Fruit fly (Drosophila melanogaster): ENCODE results near the gene CG2006.

CG2006 gene

DNA sequence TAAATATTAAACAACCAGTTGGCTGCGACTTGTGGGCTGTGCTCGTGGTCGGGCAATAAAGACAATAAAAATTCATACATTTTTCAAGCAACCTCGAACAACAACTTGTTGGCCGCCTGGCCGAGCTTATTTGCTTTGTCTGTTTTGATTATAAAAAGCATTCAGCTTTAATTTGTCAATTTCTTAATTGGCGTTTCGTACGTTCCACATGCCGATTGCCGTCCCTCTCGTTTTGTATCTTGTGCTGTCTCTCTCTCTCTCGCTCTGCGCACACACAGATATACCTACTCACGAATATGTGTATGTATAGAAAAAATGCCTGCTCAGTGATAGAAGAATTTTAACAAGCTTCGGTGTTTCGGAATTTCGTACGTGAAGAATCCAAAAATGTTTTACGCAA, 30.9 kb downstream of the CG2006 start:
- TF ChIP-seq Hr83 (GFP tag; optimal IDR thresholded peaks at IDR 0.05; ENCODE audit: poor library complexity, severe bottlenecking) (no peak), OdsH (GFP tag; optimal IDR thresholded peaks at IDR 0.05) (no peak), HLH106 (tag; optimal IDR thresholded peaks at IDR 0.05) (no peak), br (GFP tag; optimal IDR thresholded peaks at IDR 0.05) (no peak), rgr (GFP tag; optimal IDR thresholded peaks at IDR 0.05) (no peak), CG9705 (GFP tag; optimal IDR thresholded peaks at IDR 0.05) (no peak), usp (GFP tag; optimal IDR thresholded peaks at IDR 0.05) (no peak)

DNA sequence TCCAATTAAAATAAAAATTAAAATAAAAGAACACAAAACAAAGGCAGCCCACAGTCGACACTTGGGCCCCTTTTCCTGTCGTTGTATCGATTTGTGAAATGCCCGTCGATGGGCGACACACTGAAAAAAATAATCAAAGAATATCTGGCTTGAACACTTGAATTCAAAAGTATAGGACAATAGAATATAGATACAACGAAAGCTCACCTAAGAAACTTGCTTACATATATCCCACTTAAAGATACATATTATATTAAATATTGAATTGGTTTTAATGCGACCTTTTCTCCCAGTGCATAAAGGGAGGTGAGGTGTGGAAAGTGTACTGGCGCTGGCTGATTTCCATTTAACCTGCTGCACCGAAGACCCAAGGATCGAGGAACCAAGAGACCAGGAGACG, 32.9 kb downstream of the CG2006 start:
- peak; percentile 44 for TF ChIP-seq Sp1 (GFP tag; optimal IDR thresholded peaks at IDR 0.05)
- peak; percentile 10 for TF ChIP-seq br (GFP tag; optimal IDR thresholded peaks at IDR 0.05)
- TF ChIP-seq psq (GFP tag; optimal IDR thresholded peaks at IDR 0.05): peak; percentile 0
- TF ChIP-seq h (GFP tag; optimal IDR thresholded peaks at IDR 0.05): peak; percentile 57
- no peak for TF ChIP-seq lola (GFP tag; optimal IDR thresholded peaks at IDR 0.05)
- TF ChIP-seq CrebA (GFP tag; optimal IDR thresholded peaks at IDR 0.05; ENCODE audit: borderline replicate concordance): no peak
- no peak for TF ChIP-seq Dfd (GFP tag; optimal IDR thresholded peaks at IDR 0.05)
- TF ChIP-seq brk (GFP tag; optimal IDR thresholded peaks at IDR 0.05): peak; percentile 9
- peak; percentile 28 for TF ChIP-seq fru (GFP tag; optimal IDR thresholded peaks at IDR 0.05)
- peak; percentile 10 for TF ChIP-seq dmrt93B (GFP tag; optimal IDR thresholded peaks at IDR 0.05)
- peak; percentile 5 for TF ChIP-seq ey (GFP tag; optimal IDR thresholded peaks at IDR 0.05)
- no peak for TF ChIP-seq Jra (GFP tag; optimal IDR thresholded peaks at IDR 0.05)
- peak in 1 of 2 experiments; percentile 64 for TF ChIP-seq foxo (GFP tag; optimal IDR thresholded peaks at IDR 0.05)
- TF ChIP-seq rgr (GFP tag; optimal IDR thresholded peaks at IDR 0.05): peak; percentile 7
- peak; percentile 54 for TF ChIP-seq HLH106 (tag; optimal IDR thresholded peaks at IDR 0.05)

DNA sequence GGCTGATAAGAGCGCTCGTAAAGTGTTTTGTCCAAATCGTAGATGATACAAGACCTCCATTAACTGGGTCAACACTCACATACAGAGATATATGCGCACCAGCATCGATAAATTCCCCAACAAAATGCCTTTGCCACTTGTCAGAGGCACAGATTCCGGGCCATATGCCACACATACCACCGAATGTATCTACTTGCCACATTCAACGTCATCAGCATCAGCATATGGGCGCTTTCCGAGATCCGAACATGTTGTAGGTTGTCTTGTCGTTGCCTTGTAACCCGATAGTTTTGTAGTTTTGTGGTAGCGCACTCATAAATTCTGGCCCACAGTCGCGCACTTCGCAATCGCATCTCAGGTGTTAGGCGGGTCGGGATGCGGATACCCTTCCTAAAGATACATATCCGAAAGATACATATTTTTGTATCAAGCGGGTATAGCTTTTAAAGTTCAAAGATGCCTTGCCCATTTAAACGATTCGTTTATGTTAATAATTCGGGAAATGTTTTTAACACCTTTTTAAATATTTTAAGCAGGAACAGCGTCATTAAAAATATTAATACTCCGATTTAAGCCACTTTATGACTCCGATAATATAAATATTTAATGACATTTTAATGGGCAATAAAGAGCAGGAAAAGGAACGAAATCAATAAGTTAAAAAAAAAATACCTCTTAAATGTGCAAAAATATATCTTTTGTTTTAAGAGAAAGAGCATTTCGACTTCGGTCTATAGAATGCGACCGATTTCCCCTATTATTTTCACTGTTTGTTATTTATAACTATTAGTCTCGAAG, 34.9 kb downstream of the CG2006 start:
- no peak for TF ChIP-seq CG9705 (GFP tag; optimal IDR thresholded peaks at IDR 0.05)
- TF ChIP-seq fru (GFP tag; optimal IDR thresholded peaks at IDR 0.05): no peak
- TF ChIP-seq Dfd (GFP tag; optimal IDR thresholded peaks at IDR 0.05): no peak
- no peak for TF ChIP-seq Dif (GFP tag; optimal IDR thresholded peaks at IDR 0.05; ENCODE audit: partially characterized antibody)
- no peak for TF ChIP-seq sv (GFP tag; optimal IDR thresholded peaks at IDR 0.05)
- no peak for TF ChIP-seq N (GFP tag; optimal IDR thresholded peaks at IDR 0.05)
- TF ChIP-seq Abd-B (GFP tag; optimal IDR thresholded peaks at IDR 0.05): no peak
- no peak for TF ChIP-seq CrebA (GFP tag; optimal IDR thresholded peaks at IDR 0.05; ENCODE audit: borderline replicate concordance)
- no peak for TF ChIP-seq Hnf4 (GFP tag; optimal IDR thresholded peaks at IDR 0.05)
- no peak for TF ChIP-seq Vsx2 (GFP tag; optimal IDR thresholded peaks at IDR 0.05; ENCODE audit: partially characterized antibody)
- TF ChIP-seq Hr83 (GFP tag; optimal IDR thresholded peaks at IDR 0.05; ENCODE audit: poor library complexity, severe bottlenecking): no peak
- TF ChIP-seq brk (GFP tag; optimal IDR thresholded peaks at IDR 0.05): no peak
- TF ChIP-seq Sp1 (GFP tag; optimal IDR thresholded peaks at IDR 0.05): no peak
- TF ChIP-seq Hr78 (GFP tag; optimal IDR thresholded peaks at IDR 0.05): no peak
- no peak for TF ChIP-seq foxo (GFP tag; optimal IDR thresholded peaks at IDR 0.05)

DNA sequence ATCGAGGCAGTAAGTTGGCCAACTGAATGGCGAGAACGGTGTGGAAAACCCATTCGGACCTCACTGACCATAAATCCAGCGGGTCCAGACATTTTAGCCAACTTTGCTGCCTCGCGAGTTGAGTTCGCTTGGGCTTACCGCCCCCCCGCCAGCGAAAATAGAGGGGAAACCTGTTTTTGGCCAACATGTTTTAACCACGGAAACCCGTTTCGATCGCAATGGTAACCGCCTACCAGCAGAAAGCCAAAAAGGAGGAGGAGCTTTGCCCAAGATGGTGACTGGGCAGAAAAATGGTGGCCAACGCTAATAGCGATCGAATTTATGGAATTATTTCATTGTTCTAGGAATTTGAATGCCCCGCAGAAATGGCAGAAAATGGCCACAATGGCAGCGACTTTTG, 37.3 kb downstream of the CG2006 start:
- peak; percentile 89 for TF ChIP-seq Vsx2 (GFP tag; optimal IDR thresholded peaks at IDR 0.05; ENCODE audit: partially characterized antibody)
- no peak for TF ChIP-seq N (GFP tag; optimal IDR thresholded peaks at IDR 0.05)
- no peak for TF ChIP-seq Sp1 (GFP tag; optimal IDR thresholded peaks at IDR 0.05)
- no peak for TF ChIP-seq psq (GFP tag; optimal IDR thresholded peaks at IDR 0.05)
- no peak for TF ChIP-seq tai (GFP tag; optimal IDR thresholded peaks at IDR 0.05)
- peak; percentile 77 for TF ChIP-seq Dif (GFP tag; optimal IDR thresholded peaks at IDR 0.05; ENCODE audit: partially characterized antibody)
- no peak for TF ChIP-seq br (GFP tag; optimal IDR thresholded peaks at IDR 0.05)
- TF ChIP-seq fru (GFP tag; optimal IDR thresholded peaks at IDR 0.05): no peak
- no peak for TF ChIP-seq sage (GFP tag; optimal IDR thresholded peaks at IDR 0.05)
- no peak for TF ChIP-seq Hr83 (GFP tag; optimal IDR thresholded peaks at IDR 0.05; ENCODE audit: poor library complexity, severe bottlenecking)
- no peak for TF ChIP-seq Abd-B (GFP tag; optimal IDR thresholded peaks at IDR 0.05)
- no peak for TF ChIP-seq CG32264 (GFP tag; optimal IDR thresholded peaks at IDR 0.05)
- TF ChIP-seq GATAd (GFP tag; optimal IDR thresholded peaks at IDR 0.05): no peak
- no peak for TF ChIP-seq Hnf4 (GFP tag; optimal IDR thresholded peaks at IDR 0.05)
- TF ChIP-seq pan (optimal IDR thresholded peaks at IDR 0.05): no peak
- TF ChIP-seq usp (GFP tag; optimal IDR thresholded peaks at IDR 0.05): no peak
- TF ChIP-seq dl (GFP tag; optimal IDR thresholded peaks at IDR 0.05; ENCODE audit: insufficient read depth in 1 of 2, partially characterized antibody in 2 of 2): peak in 1 of 2 experiments; percentile 9
- no peak for TF ChIP-seq woc (GFP tag; optimal IDR thresholded peaks at IDR 0.05)
- TF ChIP-seq foxo (GFP tag; optimal IDR thresholded peaks at IDR 0.05): no peak
- TF ChIP-seq ey (GFP tag; optimal IDR thresholded peaks at IDR 0.05): no peak
